Fruit fly (Drosophila melanogaster): ENCODE data around the gene Stip1.

Stip1 gene

dm6 chr2L:285596-286023 is 9.3 kb upstream of the Stip1 start:
- TF ChIP-seq topi (GFP tag; optimal IDR thresholded peaks at IDR 0.05) (peak; percentile 45), acj6 (GFP tag; optimal IDR thresholded peaks at IDR 0.05) (peak; percentile 53), CG11294 (GFP tag; IDR thresholded peaks at IDR 0.05) (no peak), ss (GFP tag; optimal IDR thresholded peaks at IDR 0.05) (no peak), CG15336 (GFP tag; IDR thresholded peaks at IDR 0.05) (no peak), net (GFP tag; optimal IDR thresholded peaks at IDR 0.05) (no peak), Ets21C (GFP tag; optimal IDR thresholded peaks at IDR 0.05) (peak; percentile 28), CG7368 (GFP tag; optimal IDR thresholded peaks at IDR 0.05) (no peak), CG16779 (tag; optimal IDR thresholded peaks at IDR 0.05) (no peak), eg (GFP tag; IDR thresholded peaks at IDR 0.05) (peak; percentile 71), salr (GFP tag; optimal IDR thresholded peaks at IDR 0.05) (peak in 1 of 2 experiments; percentile 17), Eip78C (GFP tag) (peak; percentile 78), CG6163 (GFP tag; IDR thresholded peaks at IDR 0.05) (peak; percentile 66; the same call in 2 of the 3 replicates), CG8319 (GFP tag; optimal IDR thresholded peaks at IDR 0.05) (no peak), CG6808 (GFP tag; optimal IDR thresholded peaks at IDR 0.05) (no peak), CG1621 (tag; optimal IDR thresholded peaks at IDR 0.05) (peak; percentile 28), Sox15 (GFP tag; optimal IDR thresholded peaks at IDR 0.05) (no peak), CG10631 (GFP tag; optimal IDR thresholded peaks at IDR 0.05) (peak; percentile 60), CG8632 (GFP tag; optimal IDR thresholded peaks at IDR 0.05) (peak; percentile 27), achi (GFP tag; optimal IDR thresholded peaks at IDR 0.05) (peak; percentile 47), vri (GFP tag; optimal IDR thresholded peaks at IDR 0.05) (no peak), fd59A (GFP tag; optimal IDR thresholded peaks at IDR 0.05) (no peak), fkh (GFP tag; optimal IDR thresholded peaks at IDR 0.05) (peak; percentile 6), CG6854 (GFP tag; optimal IDR thresholded peaks at IDR 0.05) (peak; percentile 60), CG11902 (GFP tag; optimal IDR thresholded peaks at IDR 0.05) (no peak), CG10669 (GFP tag; optimal IDR thresholded peaks at IDR 0.05) (peak; percentile 8), Blimp-1 (GFP tag; optimal IDR thresholded peaks at IDR 0.05) (peak; percentile 1), CG6792 (GFP tag; optimal IDR thresholded peaks at IDR 0.05) (no peak), CG9139 (GFP tag; optimal IDR thresholded peaks at IDR 0.05) (peak; percentile 42), Eip93F (GFP tag; optimal IDR thresholded peaks at IDR 0.05) (no peak), fd85E (GFP tag; optimal IDR thresholded peaks at IDR 0.05) (no peak), lz (GFP tag; optimal IDR thresholded peaks at IDR 0.05) (peak; percentile 48), Met (GFP tag; optimal IDR thresholded peaks at IDR 0.05) (peak; percentile 65), CG3032 (tag; optimal IDR thresholded peaks at IDR 0.05) (peak; percentile 17), Eip75B (GFP tag; optimal IDR thresholded peaks at IDR 0.05) (peak; percentile 56), svp (GFP tag) (peak; percentile 27), CG8119 (GFP tag; IDR thresholded peaks at IDR 0.05) (no peak), Smox (GFP tag; optimal IDR thresholded peaks at IDR 0.05) (no peak), Hr39 (GFP tag; optimal IDR thresholded peaks at IDR 0.05) (peak; percentile 20), dsx (GFP tag; optimal IDR thresholded peaks at IDR 0.05; ENCODE audit: poor library complexity, severe bottlenecking) (peak; percentile 43), Ets96B (tag; optimal IDR thresholded peaks at IDR 0.05) (peak; percentile 31), OdsH (GFP tag; optimal IDR thresholded peaks at IDR 0.05) (peak; percentile 42), cyc (GFP tag; optimal IDR thresholded peaks at IDR 0.05) (peak; percentile 39), CG3919 (GFP tag; optimal IDR thresholded peaks at IDR 0.05) (peak; percentile 59), CG32006 (GFP tag; optimal IDR thresholded peaks at IDR 0.05) (peak; percentile 6), CG11762 (GFP tag; optimal IDR thresholded peaks at IDR 0.05; ENCODE audit: insufficient read depth) (no peak), pdm3 (GFP tag; optimal IDR thresholded peaks at IDR 0.05) (peak; percentile 47), esn (GFP tag; optimal IDR thresholded peaks at IDR 0.05) (peak; percentile 61), Sox14 (GFP tag; optimal IDR thresholded peaks at IDR 0.05) (peak; percentile 64), Hr4 (GFP tag; optimal IDR thresholded peaks at IDR 0.05) (no peak), CG4318 (GFP tag; optimal IDR thresholded peaks at IDR 0.05) (no peak), CG31627 (GFP tag; optimal IDR thresholded peaks at IDR 0.05) (peak; percentile 52)
